Fruit fly (Drosophila melanogaster): ENCODE data around the gene CG13318.

The CG13318 gene

DNA sequence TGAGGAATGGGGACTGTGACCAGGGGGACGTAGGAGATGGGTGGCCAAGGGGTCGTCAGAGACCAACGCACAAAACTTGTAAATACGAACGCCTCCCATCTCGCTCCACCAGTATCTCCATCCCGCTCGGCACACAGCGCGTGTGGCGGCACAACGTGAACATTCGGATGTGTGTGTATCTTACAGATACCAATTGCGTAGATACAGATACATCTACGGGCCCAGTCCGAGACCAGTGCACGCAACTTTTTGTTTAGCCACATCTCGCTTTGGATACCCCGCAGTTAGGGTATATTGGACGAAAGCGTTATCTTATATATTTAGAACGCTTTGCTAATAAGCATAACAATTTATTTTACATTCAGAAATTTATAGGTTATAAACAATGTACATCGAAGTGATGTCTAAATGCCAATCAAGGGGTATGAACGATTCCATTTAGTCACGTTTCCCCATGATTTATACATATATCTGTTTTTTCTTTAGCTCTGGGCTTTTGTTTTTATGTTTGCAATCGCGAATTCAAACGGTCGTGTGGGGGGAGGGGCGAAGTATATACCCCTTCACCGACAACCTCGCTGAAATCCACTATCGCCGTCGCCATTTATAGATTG, 38.9 kb upstream of the CG13318 start (continued):
- TF ChIP-seq D19A (tag; optimal IDR thresholded peaks at IDR 0.05) = peak; percentile 96
- peak; percentile 99 for TF ChIP-seq otp (GFP tag; IDR thresholded peaks at IDR 0.05)
- peak; percentile 98 for TF ChIP-seq CG10462 (GFP tag; optimal IDR thresholded peaks at IDR 0.05)
- peak; percentile 99 for TF ChIP-seq Mad (GFP tag; optimal IDR thresholded peaks at IDR 0.05)
- TF ChIP-seq CG2678 (tag; optimal IDR thresholded peaks at IDR 0.05) = peak; percentile 99
- peak; percentile 98 for TF ChIP-seq NC2β (GFP tag; optimal IDR thresholded peaks at IDR 0.05)
- peak; percentile 95 for TF ChIP-seq CG15514 (GFP tag; optimal IDR thresholded peaks at IDR 0.05)
- TF ChIP-seq emc (GFP tag; optimal IDR thresholded peaks at IDR 0.05) = peak; percentile 96
- TF ChIP-seq Hr78 (GFP tag; optimal IDR thresholded peaks at IDR 0.05) = peak in 1 of 2 experiments; percentile 85
- TF ChIP-seq org-1 (GFP tag; optimal IDR thresholded peaks at IDR 0.05) = peak; percentile 98
- peak; percentile 98 for TF ChIP-seq CG12942 (GFP tag; optimal IDR thresholded peaks at IDR 0.05)
- peak; percentile 99 for TF ChIP-seq CG10543 (GFP tag; optimal IDR thresholded peaks at IDR 0.05)
- peak; percentile 99 for TF ChIP-seq Atf-2 (GFP tag; optimal IDR thresholded peaks at IDR 0.05)
- peak; percentile 98 for TF ChIP-seq crc (GFP tag; optimal IDR thresholded peaks at IDR 0.05)
- TF ChIP-seq da (GFP tag; optimal IDR thresholded peaks at IDR 0.05) = peak; percentile 96
- peak; percentile 99 for TF ChIP-seq CG11456 (GFP tag; IDR thresholded peaks at IDR 0.05)
- peak; percentile 97 for TF ChIP-seq abd-A (tag; optimal IDR thresholded peaks at IDR 0.05)
- peak; percentile 93 for TF ChIP-seq CG8281 (tag; optimal IDR thresholded peaks at IDR 0.05)
- peak; percentile 99 for TF ChIP-seq CG13894 (tag; optimal IDR thresholded peaks at IDR 0.05)
- peak; percentile 96 for TF ChIP-seq Neu2 (GFP tag; optimal IDR thresholded peaks at IDR 0.05; ENCODE audit: borderline replicate concordance)
- peak; percentile 97 for TF ChIP-seq CG31388 (GFP tag; optimal IDR thresholded peaks at IDR 0.05)
- peak; percentile 91 for TF ChIP-seq gt (GFP tag; IDR thresholded peaks at IDR 0.05)
- TF ChIP-seq ssp (GFP tag; IDR thresholded peaks at IDR 0.05) = peak; percentile 92
- TF ChIP-seq CG34224 (GFP tag; IDR thresholded peaks at IDR 0.05; ENCODE audit: partially characterized antibody) = no peak; the same call in 2 of the 3 replicates
- peak; percentile 38 to 74 for TF ChIP-seq crp (GFP tag; optimal IDR thresholded peaks at IDR 0.05)
- peak; percentile 99 for TF ChIP-seq MBD-R2 (GFP tag; IDR thresholded peaks at IDR 0.05)
- peak; percentile 99 for TF ChIP-seq Xbp1 (GFP tag; optimal IDR thresholded peaks at IDR 0.05)
- peak; percentile 99 for TF ChIP-seq Aef1 (GFP tag; IDR thresholded peaks at IDR 0.05)
- TF ChIP-seq TFAM (GFP tag; optimal IDR thresholded peaks at IDR 0.05) = peak; percentile 93
- TF ChIP-seq fru (optimal IDR thresholded peaks at IDR 0.05) = no peak
- TF ChIP-seq sc (optimal IDR thresholded peaks at IDR 0.05) = no peak
- peak; percentile 96 for TF ChIP-seq sc (GFP tag; optimal IDR thresholded peaks at IDR 0.05)
- TF ChIP-seq Pdp1 (GFP tag; optimal IDR thresholded peaks at IDR 0.05) = peak; percentile 98 to 99
- TF ChIP-seq Fer1 (GFP tag; optimal IDR thresholded peaks at IDR 0.05) = peak; percentile 99
- peak; percentile 88 for TF ChIP-seq CG3995 (GFP tag; optimal IDR thresholded peaks at IDR 0.05)
- TF ChIP-seq ind (GFP tag; optimal IDR thresholded peaks at IDR 0.05) = peak; percentile 99
- peak; percentile 95 for TF ChIP-seq CG3407 (GFP tag; optimal IDR thresholded peaks at IDR 0.05)
- peak; percentile 98 for TF ChIP-seq B-H1 (GFP tag; IDR thresholded peaks at IDR 0.05)
- TF ChIP-seq bigmax (GFP tag; optimal IDR thresholded peaks at IDR 0.05) = peak; percentile 90
- TF ChIP-seq Dad (GFP tag; optimal IDR thresholded peaks at IDR 0.05) = peak; percentile 99
- peak; percentile 78 for TF ChIP-seq fd102C (GFP tag; optimal IDR thresholded peaks at IDR 0.05)
- TF ChIP-seq Dbx (GFP tag; IDR thresholded peaks at IDR 0.05) = peak; percentile 100
- TF ChIP-seq seq (GFP tag; IDR thresholded peaks at IDR 0.05) = peak; percentile 99
- no peak; the same call in 1 of the 2 replicates for TF ChIP-seq tna (GFP tag; IDR thresholded peaks at IDR 0.05; ENCODE audit: partially characterized antibody)
- peak; percentile 98 for TF ChIP-seq H15 (GFP tag; IDR thresholded peaks at IDR 0.05)
- peak; percentile 99 for TF ChIP-seq CG18619 (GFP tag; optimal IDR thresholded peaks at IDR 0.05)
- TF ChIP-seq Oaz (GFP tag; IDR thresholded peaks at IDR 0.05) = peak; percentile 98
- TF ChIP-seq Side (GFP tag; optimal IDR thresholded peaks at IDR 0.05) = peak; percentile 99
- peak; percentile 99 for TF ChIP-seq dpn (GFP tag; optimal IDR thresholded peaks at IDR 0.05)
- peak; percentile 98 for TF ChIP-seq CG6765 (GFP tag; optimal IDR thresholded peaks at IDR 0.05)

Measured in whole organism, embryonic.